Fruit fly (Drosophila melanogaster): Measurements from ENCODE around the gene GluRIIA.

DNA sequence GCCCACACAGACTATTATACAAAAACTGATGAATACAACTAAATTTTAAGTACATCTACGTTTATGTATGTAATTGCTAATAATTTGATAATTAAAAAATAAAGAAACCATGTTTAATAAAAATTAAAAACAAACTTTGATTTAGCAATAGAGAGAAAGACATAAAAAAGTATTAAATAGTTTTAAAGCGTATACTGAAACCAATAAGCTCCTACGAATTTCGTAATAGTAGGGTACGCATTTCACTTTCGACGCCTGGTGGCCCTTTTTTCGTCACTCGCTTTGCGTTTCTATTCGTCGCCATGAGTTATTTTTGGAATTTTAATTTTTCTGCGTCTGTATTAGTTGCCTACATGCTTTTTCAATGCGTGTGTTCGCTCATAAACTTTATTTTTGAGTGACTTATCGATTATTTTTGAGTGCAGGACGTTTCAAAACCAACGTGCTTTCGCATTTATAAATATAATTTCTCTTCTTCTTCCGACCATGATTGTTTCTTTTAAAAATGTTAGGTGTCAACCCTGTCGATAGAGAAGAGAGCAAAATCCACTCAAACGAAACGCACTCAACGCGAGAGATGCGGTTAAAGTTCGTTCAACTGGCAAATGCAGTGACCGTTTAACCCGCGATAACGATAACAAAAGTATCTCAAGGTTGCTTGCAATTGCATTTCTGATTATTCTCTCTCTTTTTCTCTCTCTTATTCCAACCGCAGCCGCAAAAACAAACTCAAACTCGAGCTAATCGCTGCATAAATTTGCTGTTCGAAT, 8.2 kb upstream of the GluRIIA start, which contains the start of gene Oscillin:
- TF ChIP-seq Elba2 (GFP tag; optimal IDR thresholded peaks at IDR 0.05) (no peak), CG8765 (GFP tag; IDR thresholded peaks at IDR 0.05) (no peak), Dfd (GFP tag; optimal IDR thresholded peaks at IDR 0.05) (no peak), ranshi (GFP tag; IDR thresholded peaks at IDR 0.05) (peak; percentile 83)
